Fruit fly (Drosophila melanogaster) whole organism, prepupa: Measurements from ENCODE around the gene CG31882.
A peak's percentile ranks its signal among the peaks of the same experiment; 100 is the strongest.

ENCODE experiments used
- CG10669 ChIP-seq: fragments of 200-800 bp; sonication (Bioruptor generic); optimal IDR thresholded peaks from 3 replicates; lab custom pipeline; 2018; ENCODE audit warnings: missing biosample characterization, mild to moderate bottlenecking, missing genetic modification characterization, moderate library complexity
- CG15336 ChIP-seq: fragments of 200-800 bp; sonication (Bioruptor generic); IDR thresholded peaks from 2 replicates; pipeline ENCODE4 v1.3.6; 2022; ENCODE audit warnings: missing biosample characterization, missing genetic modification characterization
- CG6163 ChIP-seq: fragments of 200-800 bp; sonication (Bioruptor generic); IDR thresholded peaks from 3 replicates; pipeline ENCODE4 v1.3.6; 2022; ENCODE audit warnings: missing biosample characterization, missing genetic modification characterization
- achi ChIP-seq: fragments of 200-800 bp; sonication (Bioruptor generic); optimal IDR thresholded peaks from 3 replicates; lab custom pipeline; 2016; ENCODE audit warnings: missing biosample characterization, missing genetic modification characterization
- acj6 ChIP-seq: fragments of 200-800 bp; sonication (Bioruptor generic); optimal IDR thresholded peaks from 3 replicates; lab custom pipeline; 2016; ENCODE audit warnings: missing biosample characterization, missing genetic modification characterization

- peak; percentile 5 for TF ChIP-seq acj6 (GFP tag; lab: Kevin White, UChicago)
- no peak for TF ChIP-seq CG6163 (GFP tag; lab: Robert Waterston, UW)
- TF ChIP-seq achi (GFP tag; lab: Kevin White, UChicago) = no peak
- no peak for TF ChIP-seq CG10669
- TF ChIP-seq CG15336 = no peak
Measured at dm6 chr2L:9594625-9595300, 30.3 kb downstream of the CG31882 start.
